Worm (Caenorhabditis elegans): Measurements from ENCODE around the gene T05C12.9.

The T05C12.9 gene

ce11 chrII:8214367-8214766 lies 21.3 kb upstream of the T05C12.9 start, which contains the start of gene M110.10:
Gene M110.10, minus strand, starts transcription at chrII:8214467.
- TF ChIP-seq nhr-25 (tag; optimal IDR thresholded peaks at IDR 0.05; ENCODE audit: borderline replicate concordance, insufficient read depth): no peak
- TF ChIP-seq madf-9 (GFP tag; conservative IDR thresholded peaks at IDR 0.05): no peak
- TF ChIP-seq Y48G9A.11 (GFP tag; IDR thresholded peaks at IDR 0.05): no peak
- no peak for TF ChIP-seq pqm-1 (tag; optimal IDR thresholded peaks at IDR 0.05)
- no peak for TF ChIP-seq lir-3 (tag; optimal IDR thresholded peaks at IDR 0.05)
- no peak for TF ChIP-seq lin-38 (GFP tag; IDR thresholded peaks at IDR 0.05)
- no peak for TF ChIP-seq nhr-11 (tag; optimal IDR thresholded peaks at IDR 0.05)
- TF ChIP-seq mdt-29 (GFP tag; IDR thresholded peaks at IDR 0.05): no peak
- TF ChIP-seq mes-2 (tag; optimal IDR thresholded peaks at IDR 0.05; ENCODE audit: poor library complexity, severe bottlenecking): no peak
- TF ChIP-seq ceh-82 (tag; optimal IDR thresholded peaks at IDR 0.05): no peak
- TF ChIP-seq egl-43 (GFP tag; IDR thresholded peaks at IDR 0.05): no peak
- TF ChIP-seq unc-62 (GFP tag; optimal IDR thresholded peaks at IDR 0.05 in 1 of 2): peak in 1 of 2 experiments; percentile 71
- no peak for TF ChIP-seq unc-62 (tag; optimal IDR thresholded peaks at IDR 0.05)
- TF ChIP-seq fos-1 (tag; optimal IDR thresholded peaks at IDR 0.05): no peak
- peak; percentile 6 for TF ChIP-seq aha-1 (tag)
- no peak for TF ChIP-seq F26F4.8 (GFP tag; conservative IDR thresholded peaks at IDR 0.05)

ce11 chrII:8212680-8213079 lies 19.7 kb upstream of the T05C12.9 start, which contains the start of gene twk-3:
Gene twk-3, minus strand, starts transcription at chrII:8212780.
- TF ChIP-seq lin-38 (GFP tag; IDR thresholded peaks at IDR 0.05): no peak
- no peak for TF ChIP-seq ces-1 (GFP tag; optimal IDR thresholded peaks at IDR 0.05)
- no peak for TF ChIP-seq R02D3.7 (tag; optimal IDR thresholded peaks at IDR 0.05)
- no peak for TF ChIP-seq ceh-28 (tag; optimal IDR thresholded peaks at IDR 0.05)
- no peak for TF ChIP-seq zag-1 (tag; optimal IDR thresholded peaks at IDR 0.05)
- TF ChIP-seq fkh-10 (GFP tag; optimal IDR thresholded peaks at IDR 0.05): no peak
- no peak for TF ChIP-seq nhr-102 (tag; optimal IDR thresholded peaks at IDR 0.05)
- no peak for TF ChIP-seq lin-39 (tag; optimal IDR thresholded peaks at IDR 0.05)
- no peak for TF ChIP-seq T20F7.1 (GFP tag; optimal IDR thresholded peaks at IDR 0.05)
- TF ChIP-seq zip-2 (tag; optimal IDR thresholded peaks at IDR 0.05): no peak

ce11 chrII:8209476-8209875 lies 16.4 kb upstream of the T05C12.9 start, which contains the start of gene M110.8:
Gene M110.8, minus strand, starts transcription at chrII:8209576.
- no peak for TF ChIP-seq set-16 (GFP tag; IDR thresholded peaks at IDR 0.05)
- TF ChIP-seq nhr-77 (tag; optimal IDR thresholded peaks at IDR 0.05): no peak
- no peak for TF ChIP-seq daf-19 (GFP tag; conservative IDR thresholded peaks at IDR 0.05)
- TF ChIP-seq spr-1 (tag; optimal IDR thresholded peaks at IDR 0.05): no peak
- TF ChIP-seq hlh-30 (tag; optimal IDR thresholded peaks at IDR 0.05; ENCODE audit: insufficient read depth): no peak
- TF ChIP-seq lsy-2 (tag; optimal IDR thresholded peaks at IDR 0.05): no peak
- no peak for TF ChIP-seq nhr-10 (tag; optimal IDR thresholded peaks at IDR 0.05)
- TF ChIP-seq mxl-2 (GFP tag; conservative IDR thresholded peaks at IDR 0.05): no peak
- TF ChIP-seq dmd-6 (GFP tag; IDR thresholded peaks at IDR 0.05): no peak

ce11 chrII:8205612-8206011 lies 12.6 kb upstream of the T05C12.9 start:
- TF ChIP-seq ztf-7 (tag; optimal IDR thresholded peaks at IDR 0.05) (no peak), zag-1 (tag; optimal IDR thresholded peaks at IDR 0.05) (no peak), snpc-4 (tag; optimal IDR thresholded peaks at IDR 0.05) (no peak), Y105C5A.15 (GFP tag; IDR thresholded peaks at IDR 0.05) (no peak), nhr-28 (tag; optimal IDR thresholded peaks at IDR 0.05) (peak; percentile 59), zip-11 (GFP tag; IDR thresholded peaks at IDR 0.05) (no peak), hlh-11 (tag; optimal IDR thresholded peaks at IDR 0.05) (no peak), ceh-62 (tag; optimal IDR thresholded peaks at IDR 0.05) (no peak), pqm-1 (tag; optimal IDR thresholded peaks at IDR 0.05) (peak; percentile 40), pha-4 (GFP tag; IDR thresholded peaks at IDR 0.05) (no peak), pha-4 (tag; optimal IDR thresholded peaks at IDR 0.05) (no peak), Y48G9A.11 (GFP tag; IDR thresholded peaks at IDR 0.05) (no peak), daf-16 (GFP tag; optimal IDR thresholded peaks at IDR 0.05) (no peak), daf-16 (tag; optimal IDR thresholded peaks at IDR 0.05) (peak; percentile 2), egl-43 (GFP tag; IDR thresholded peaks at IDR 0.05) (no peak), aly-2 (tag; optimal IDR thresholded peaks at IDR 0.05) (no peak)
